Fruit fly (Drosophila melanogaster) whole organism, wandering third instar larva: ENCODE measurements around the gene Glyat.

Experiments
- Abd-B ChIP-seq: fragments of >200 bp; optimal IDR thresholded peaks from 2 replicates; lab custom pipeline; 2017; ENCODE audit warnings: missing biosample characterization, missing genetic modification characterization
- CG32264 ChIP-seq: fragments of 200-800 bp; sonication (Bioruptor generic); optimal IDR thresholded peaks from 2 replicates; lab custom pipeline; 2016; ENCODE audit warnings: missing biosample characterization, missing genetic modification characterization
- CG9705 ChIP-seq: fragments of 200-800 bp; sonication (Bioruptor generic); optimal IDR thresholded peaks from 2 replicates; lab custom pipeline; 2018; ENCODE audit warnings: missing biosample characterization, mild to moderate bottlenecking, missing genetic modification characterization
- CrebA ChIP-seq: fragments of 200-800 bp; sonication (Bioruptor generic); optimal IDR thresholded peaks from 2 replicates; lab custom pipeline; 2016; ENCODE audit warnings: missing biosample characterization, mild to moderate bottlenecking, missing genetic modification characterization, borderline replicate concordance
- Dfd ChIP-seq: fragments of >200 bp; optimal IDR thresholded peaks from 2 replicates; lab custom pipeline; 2017; ENCODE audit warnings: missing biosample characterization, missing genetic modification characterization
- Dif ChIP-seq: fragments of 200-275, 200-300 bp; sonication (Bioruptor generic); optimal IDR thresholded peaks from 2 replicates; lab custom pipeline; 2018; ENCODE audit warnings: missing biosample characterization, missing genetic modification characterization; ENCODE audit not compliant: partially characterized antibody
- GATAd ChIP-seq: sonication (Bioruptor generic); optimal IDR thresholded peaks from 2 replicates; lab custom pipeline; 2016; ENCODE audit warnings: missing biosample characterization, missing genetic modification characterization
- Hnf4 ChIP-seq: fragments of 200-800 bp; sonication (Bioruptor generic); optimal IDR thresholded peaks from 2 replicates; lab custom pipeline; 2016; ENCODE audit warnings: missing biosample characterization, mild to moderate bottlenecking, missing genetic modification characterization
- Hr78 ChIP-seq: fragments of >200 bp; optimal IDR thresholded peaks from 2 replicates; lab custom pipeline; 2017; ENCODE audit warnings: missing biosample characterization, missing genetic modification characterization
- Hr83 ChIP-seq: fragments of 200-300 bp; sonication (Bioruptor generic); optimal IDR thresholded peaks from 2 replicates; lab custom pipeline; 2016; ENCODE audit warnings: missing biosample characterization, mild to moderate bottlenecking, missing genetic modification characterization, moderate library complexity; ENCODE audit not compliant: poor library complexity, severe bottlenecking
- Mio ChIP-seq: sonication (Bioruptor generic); optimal IDR thresholded peaks from 2 replicates; lab custom pipeline; 2016; ENCODE audit warnings: missing biosample characterization, missing genetic modification characterization
- OdsH ChIP-seq: fragments of 200-800 bp; sonication (Bioruptor generic); optimal IDR thresholded peaks from 2 replicates; lab custom pipeline; 2016; ENCODE audit warnings: missing biosample characterization, mild to moderate bottlenecking, missing genetic modification characterization
- Rel ChIP-seq, 2 experiments: fragments of 200-800 bp; sonication (Bioruptor generic) in 1 of 2; optimal IDR thresholded peaks; 2 replicates in 1 of 2; 3 replicates in 1 of 2; lab custom pipeline; 2016 to 2019; ENCODE audit warnings: mild to moderate bottlenecking in 2 of 2, missing biosample characterization in 2 of 2, missing genetic modification characterization in 2 of 2, moderate library complexity in 1 of 2
- Sp1 ChIP-seq: fragments of 200-800 bp; sonication (Bioruptor generic); optimal IDR thresholded peaks from 3 replicates; lab custom pipeline; 2019; ENCODE audit warnings: missing biosample characterization, mild to moderate bottlenecking, missing genetic modification characterization, moderate library complexity
- Vsx2 ChIP-seq: fragments of 200-300, 225-300 bp; sonication (Bioruptor generic); optimal IDR thresholded peaks from 2 replicates; lab custom pipeline; 2018; ENCODE audit warnings: missing biosample characterization, missing genetic modification characterization; ENCODE audit not compliant: partially characterized antibody
- br ChIP-seq: fragments of 200-800 bp; sonication (Bioruptor generic); optimal IDR thresholded peaks from 2 replicates; lab custom pipeline; 2016; ENCODE audit warnings: missing biosample characterization, missing genetic modification characterization
- brk ChIP-seq: fragments of 200-800 bp; sonication (Bioruptor generic); optimal IDR thresholded peaks from 2 replicates; lab custom pipeline; 2016; ENCODE audit warnings: missing biosample characterization, mild to moderate bottlenecking, missing genetic modification characterization
- dl ChIP-seq, 2 experiments: fragments of 175-275, 200-275 bp in 1 of 2; fragments of 200-275 bp in 1 of 2; sonication (Bioruptor generic); optimal IDR thresholded peaks; lab custom pipeline; 2018; ENCODE audit warnings: mild to moderate bottlenecking in 2 of 2, missing biosample characterization in 2 of 2, missing genetic modification characterization in 2 of 2, moderate library complexity in 2 of 2; ENCODE audit not compliant: partially characterized antibody in 2 of 2, insufficient read depth in 1 of 2
- dsf ChIP-seq: sonication (Bioruptor generic); optimal IDR thresholded peaks from 2 replicates; lab custom pipeline; 2016; ENCODE audit warnings: missing biosample characterization, missing genetic modification characterization, borderline replicate concordance
- ey ChIP-seq: fragments of 200-800 bp; sonication (Bioruptor generic); optimal IDR thresholded peaks from 2 replicates; lab custom pipeline; 2016; ENCODE audit warnings: missing biosample characterization, missing genetic modification characterization
- foxo ChIP-seq, 2 experiments: fragments of 200-800 bp; sonication (Bioruptor generic); optimal IDR thresholded peaks; 2 replicates in 1 of 2; 3 replicates in 1 of 2; lab custom pipeline; 2016 to 2017; ENCODE audit warnings: missing biosample characterization in 2 of 2, missing genetic modification characterization in 2 of 2
- fru ChIP-seq: fragments of 200-800 bp; sonication (Bioruptor generic); optimal IDR thresholded peaks from 3 replicates; lab custom pipeline; 2016; ENCODE audit warnings: missing biosample characterization, mild to moderate bottlenecking, missing genetic modification characterization
- h ChIP-seq: fragments of 200-800 bp; sonication (Bioruptor generic); optimal IDR thresholded peaks from 3 replicates; lab custom pipeline; 2016; ENCODE audit warnings: missing biosample characterization, mild to moderate bottlenecking, missing genetic modification characterization
- jim ChIP-seq: fragments of 175-275, 200-325 bp; sonication (Bioruptor generic); optimal IDR thresholded peaks from 2 replicates; lab custom pipeline; 2016; ENCODE audit warnings: missing biosample characterization, mild to moderate bottlenecking, missing genetic modification characterization
- lola ChIP-seq: fragments of >200 bp; optimal IDR thresholded peaks from 2 replicates; lab custom pipeline; 2017; ENCODE audit warnings: missing biosample characterization, missing genetic modification characterization
- pan ChIP-seq: fragments of >200 bp; optimal IDR thresholded peaks from 2 replicates; lab custom pipeline; 2017
- psq ChIP-seq: fragments of 200-800 bp; sonication (Bioruptor generic); optimal IDR thresholded peaks from 3 replicates; lab custom pipeline; 2017; ENCODE audit warnings: missing biosample characterization, mild to moderate bottlenecking, missing genetic modification characterization, moderate library complexity
- rgr ChIP-seq: fragments of 200-800 bp; sonication (Bioruptor generic); optimal IDR thresholded peaks from 3 replicates; lab custom pipeline; 2016; ENCODE audit warnings: missing biosample characterization, mild to moderate bottlenecking, missing genetic modification characterization
- sage ChIP-seq: fragments of 200-800 bp; sonication (Bioruptor generic); optimal IDR thresholded peaks from 2 replicates; lab custom pipeline; 2016; ENCODE audit warnings: missing biosample characterization, mild to moderate bottlenecking, missing genetic modification characterization
- sv ChIP-seq: fragments of 200-800 bp; sonication (Bioruptor generic); optimal IDR thresholded peaks from 3 replicates; lab custom pipeline; 2016; ENCODE audit warnings: missing biosample characterization, missing genetic modification characterization
- tai ChIP-seq: sonication (Bioruptor generic); optimal IDR thresholded peaks from 2 replicates; lab custom pipeline; 2016; ENCODE audit warnings: missing biosample characterization, missing genetic modification characterization
- usp ChIP-seq: fragments of >200 bp; optimal IDR thresholded peaks from 2 replicates; lab custom pipeline; 2017; ENCODE audit warnings: missing biosample characterization, missing genetic modification characterization
- woc ChIP-seq: sonication (Bioruptor generic); optimal IDR thresholded peaks from 2 replicates; lab custom pipeline; 2016; ENCODE audit warnings: missing biosample characterization, mild to moderate bottlenecking, missing genetic modification characterization

Glyat gene

DNA sequence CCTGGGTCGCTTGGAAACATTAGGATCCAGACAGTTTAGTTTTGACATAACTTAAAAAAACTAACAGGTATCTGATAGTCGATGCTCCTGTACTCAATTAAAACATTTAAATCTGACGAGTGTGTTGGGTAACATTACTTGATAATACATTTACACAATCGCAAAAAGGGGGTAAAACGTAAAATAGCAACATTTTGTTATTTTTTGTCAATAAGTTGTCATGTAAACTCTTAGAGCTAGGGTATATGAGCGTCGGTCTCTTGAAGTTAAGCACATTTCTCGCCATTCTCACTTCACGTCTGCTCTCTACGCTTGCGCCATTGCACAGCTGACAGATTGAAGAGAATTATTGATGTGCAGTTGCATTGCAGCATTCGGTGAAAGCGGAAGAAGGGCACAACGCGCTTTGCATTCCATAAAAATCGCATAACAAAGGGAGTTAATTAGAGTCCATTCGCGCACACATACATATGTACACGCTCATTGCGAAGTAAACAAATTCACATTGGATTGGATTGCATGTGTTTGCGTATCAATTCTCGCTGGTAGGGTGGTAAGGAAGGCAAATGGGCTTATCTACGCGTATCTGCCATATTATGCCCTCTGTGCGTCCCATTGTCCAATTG, 25.4 kb downstream of the Glyat start:
- TF ChIP-seq sv (GFP tag; lab: Kevin White, UChicago) (no peak), CG32264 (GFP tag; lab: Kevin White, UChicago) (no peak), brk (GFP tag; lab: Kevin White, UChicago) (peak; percentile 1), foxo (GFP tag; optimal IDR thresholded peaks at IDR 0.05; lab: Kevin White, UChicago) (peak in 1 of 2 experiments; percentile 46), jim (GFP tag; lab: Kevin White, UChicago) (no peak), usp (GFP tag; lab: Kevin White, UChicago) (no peak), dsf (GFP tag; lab: Kevin White, UChicago) (no peak), ey (GFP tag; lab: Kevin White, UChicago) (peak; percentile 9), br (GFP tag; lab: Kevin White, UChicago) (no peak), CG9705 (GFP tag; lab: Kevin White, UChicago) (no peak), tai (GFP tag; lab: Kevin White, UChicago) (no peak), Mio (GFP tag; lab: Kevin White, UChicago) (no peak), sage (GFP tag; lab: Kevin White, UChicago) (no peak), Sp1 (GFP tag; lab: Kevin White, UChicago) (no peak), CrebA (GFP tag; lab: Kevin White, UChicago) (no peak), fru (GFP tag; lab: Kevin White, UChicago) (peak; percentile 49), woc (GFP tag; lab: Kevin White, UChicago) (peak; percentile 54), Rel (GFP tag; optimal IDR thresholded peaks at IDR 0.05; lab: Kevin White, UChicago) (no peak), Rel (tag; optimal IDR thresholded peaks at IDR 0.05; lab: Kevin White, UChicago) (peak; percentile 54), psq (GFP tag; lab: Kevin White, UChicago) (no peak), Vsx2 (peak; percentile 76), h (GFP tag; lab: Kevin White, UChicago) (peak; percentile 55), OdsH (GFP tag; lab: Kevin White, UChicago) (peak; percentile 2), rgr (GFP tag; lab: Kevin White, UChicago) (peak; percentile 49), GATAd (GFP tag; lab: Kevin White, UChicago) (no peak), pan (lab: Kevin White, UChicago) (no peak), Hr78 (GFP tag; lab: Kevin White, UChicago) (no peak)

DNA sequence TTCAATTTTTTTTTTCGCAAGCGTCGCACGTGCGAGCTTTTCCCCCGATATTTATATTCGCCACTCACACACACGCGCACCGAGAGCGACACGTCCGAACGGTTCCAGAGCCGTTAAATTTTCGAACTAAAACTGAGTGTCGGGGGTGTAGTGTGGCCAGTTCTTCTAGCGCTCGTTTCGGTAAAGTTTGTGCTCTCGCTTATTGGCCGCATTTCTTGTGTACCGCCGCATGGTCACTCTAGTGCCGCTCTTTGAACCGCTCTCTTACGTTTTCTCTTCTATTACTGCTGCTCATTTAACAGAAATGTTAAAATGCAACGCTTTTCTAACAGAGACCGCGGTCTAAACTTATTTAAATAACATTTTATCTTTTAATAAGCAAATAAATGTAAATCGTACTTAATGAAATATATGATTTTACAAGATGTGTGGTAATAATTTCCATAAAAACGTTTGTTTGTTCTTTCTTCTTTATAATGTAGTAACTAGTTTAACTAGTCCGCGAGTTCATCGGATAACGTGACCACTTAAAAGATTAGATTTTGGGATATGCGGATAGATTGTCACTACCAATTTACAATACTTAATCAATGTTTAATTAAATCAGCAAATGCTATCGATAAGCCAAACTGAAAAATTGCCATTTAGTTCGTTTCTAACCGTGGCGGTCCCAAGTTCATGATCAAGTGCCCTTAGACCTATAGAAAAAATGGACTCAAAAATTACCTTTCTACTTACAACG, 26.2 kb downstream of the Glyat start, which contains the start of gene Snoo:
Snoo (minus strand) TSS at position 138 of the 742 bp plus-strand sequence.
- TF ChIP-seq woc (GFP tag; lab: Kevin White, UChicago) (no peak), Hnf4 (GFP tag; lab: Kevin White, UChicago) (no peak), Hr78 (GFP tag; lab: Kevin White, UChicago) (no peak), lola (GFP tag; lab: Kevin White, UChicago) (no peak), Hr83 (GFP tag; lab: Kevin White, UChicago) (peak; percentile 54), pan (lab: Kevin White, UChicago) (no peak), sv (GFP tag; lab: Kevin White, UChicago) (no peak), Dfd (GFP tag; lab: Kevin White, UChicago) (no peak), rgr (GFP tag; lab: Kevin White, UChicago) (peak; percentile 12), dl (GFP tag; optimal IDR thresholded peaks at IDR 0.05; lab: Kevin White, UChicago; ENCODE audit: insufficient read depth in 1 of 2, partially characterized antibody in 2 of 2) (peak in 1 of 2 experiments; percentile 29), h (GFP tag; lab: Kevin White, UChicago) (peak; percentile 32), CrebA (GFP tag; lab: Kevin White, UChicago) (peak; percentile 81), Dif (GFP tag; lab: Kevin White, UChicago) (peak; percentile 24), dsf (GFP tag; lab: Kevin White, UChicago) (no peak), Rel (GFP tag; optimal IDR thresholded peaks at IDR 0.05; lab: Kevin White, UChicago) (no peak), Rel (tag; optimal IDR thresholded peaks at IDR 0.05; lab: Kevin White, UChicago) (peak; percentile 57), fru (GFP tag; lab: Kevin White, UChicago) (peak; percentile 99), br (GFP tag; lab: Kevin White, UChicago) (peak; percentile 6), Mio (GFP tag; lab: Kevin White, UChicago) (no peak), Abd-B (GFP tag; lab: Kevin White, UChicago) (no peak), Vsx2 (peak; percentile 57), Sp1 (GFP tag; lab: Kevin White, UChicago) (no peak), foxo (GFP tag; optimal IDR thresholded peaks at IDR 0.05; lab: Kevin White, UChicago) (peak in 1 of 2 experiments; percentile 5), sage (GFP tag; lab: Kevin White, UChicago) (no peak), CG9705 (GFP tag; lab: Kevin White, UChicago) (no peak)
